Worm (Caenorhabditis elegans): ENCODE data around the gene C35D10.6.

Gene C35D10.6

ce11 chrIII:4859039-4859438 lies at the start of gene C35D10.6:
C35D10.6 (plus strand) TSS chrIII:4859339.
- no peak for TF ChIP-seq Y75B8A.6 (GFP tag; IDR thresholded peaks at IDR 0.05)
- TF ChIP-seq tra-1 (GFP tag; IDR thresholded peaks at IDR 0.05): no peak
- TF ChIP-seq Y105C5A.15 (GFP tag; IDR thresholded peaks at IDR 0.05): no peak
- no peak for TF ChIP-seq R02D3.7 (tag; optimal IDR thresholded peaks at IDR 0.05)
- no peak for TF ChIP-seq lin-15B (tag; optimal IDR thresholded peaks at IDR 0.05)
- no peak for TF ChIP-seq hlh-30 (tag; optimal IDR thresholded peaks at IDR 0.05; ENCODE audit: insufficient read depth)
- no peak for TF ChIP-seq mep-1 (tag; optimal IDR thresholded peaks at IDR 0.05)
- TF ChIP-seq mxl-3 (GFP tag; optimal IDR thresholded peaks at IDR 0.05): no peak
- TF ChIP-seq lin-38 (GFP tag; IDR thresholded peaks at IDR 0.05): no peak
- no peak for TF ChIP-seq lsy-2 (tag; optimal IDR thresholded peaks at IDR 0.05)
- no peak for TF ChIP-seq aha-1 (tag)
- TF ChIP-seq ceh-62 (tag; optimal IDR thresholded peaks at IDR 0.05): no peak
- no peak for TF ChIP-seq madf-9 (GFP tag; conservative IDR thresholded peaks at IDR 0.05)
- no peak for TF ChIP-seq F26F4.8 (GFP tag; conservative IDR thresholded peaks at IDR 0.05)
- no peak for TF ChIP-seq nhr-6 (tag; optimal IDR thresholded peaks at IDR 0.05)
- no peak for TF ChIP-seq ztf-7 (tag; optimal IDR thresholded peaks at IDR 0.05)
- TF ChIP-seq mes-2 (tag; optimal IDR thresholded peaks at IDR 0.05; ENCODE audit: poor library complexity, severe bottlenecking): no peak
- no peak for TF ChIP-seq F44E2.7 (GFP tag; IDR thresholded peaks at IDR 0.05)
- TF ChIP-seq daf-12 (tag; optimal IDR thresholded peaks at IDR 0.05): no peak
- TF ChIP-seq arid-1 (GFP tag; conservative IDR thresholded peaks at IDR 0.05): no peak

ce11 chrIII:4809526-4810153 lies 49.5 kb upstream of the C35D10.6 start, which contains the start of gene pal-1:
pal-1 (minus strand) TSS chrIII:4809576.
- TF ChIP-seq mdl-1 (tag; optimal IDR thresholded peaks at IDR 0.05) (no peak), unc-62 (GFP tag; optimal IDR thresholded peaks at IDR 0.05 in 1 of 2) (no peak), unc-62 (tag; optimal IDR thresholded peaks at IDR 0.05) (no peak), nhr-48 (tag; optimal IDR thresholded peaks at IDR 0.05) (no peak), lin-15B (tag; optimal IDR thresholded peaks at IDR 0.05) (no peak), Y75B8A.6 (GFP tag; IDR thresholded peaks at IDR 0.05) (no peak), aly-2 (tag; optimal IDR thresholded peaks at IDR 0.05) (no peak), Y5F2A.4 (GFP tag; optimal IDR thresholded peaks at IDR 0.05) (no peak), zip-11 (GFP tag; IDR thresholded peaks at IDR 0.05) (no peak), pqm-1 (tag; optimal IDR thresholded peaks at IDR 0.05) (no peak), nhr-102 (tag; optimal IDR thresholded peaks at IDR 0.05) (no peak)

ce11 chrIII:4811195-4811594 lies 47.9 kb upstream of the C35D10.6 start, which contains the start of gene C38D4.7:
C38D4.7 (minus strand) TSS chrIII:4811295.
- no peak for TF ChIP-seq saeg-2 (GFP tag; IDR thresholded peaks at IDR 0.05)
- no peak for TF ChIP-seq ces-1 (GFP tag; optimal IDR thresholded peaks at IDR 0.05)
- no peak for TF ChIP-seq ceh-82 (tag; optimal IDR thresholded peaks at IDR 0.05)
- no peak for TF ChIP-seq Y48G9A.11 (GFP tag; IDR thresholded peaks at IDR 0.05)
- TF ChIP-seq F49E8.2 (tag; optimal IDR thresholded peaks at IDR 0.05; ENCODE audit: borderline replicate concordance): no peak
- TF ChIP-seq zfp-3 (GFP tag; conservative IDR thresholded peaks at IDR 0.05): no peak
- TF ChIP-seq nhr-48 (tag; optimal IDR thresholded peaks at IDR 0.05): no peak
- TF ChIP-seq hmg-1.1 (GFP tag; IDR thresholded peaks at IDR 0.05): no peak
- TF ChIP-seq F10B5.3 (tag; optimal IDR thresholded peaks at IDR 0.05): no peak
- TF ChIP-seq nhr-102 (tag; optimal IDR thresholded peaks at IDR 0.05): no peak
- no peak for TF ChIP-seq attf-4 (tag; optimal IDR thresholded peaks at IDR 0.05)
- TF ChIP-seq snpc-4 (tag; optimal IDR thresholded peaks at IDR 0.05): no peak

Measured in whole organism, L4 larva.